Worm (Caenorhabditis elegans): ENCODE results near the gene rps-11.

ce11 chrIV:11570200-11570599, 32.2 kb upstream of the rps-11 start, which contains the start of gene srgp-1:
- TF ChIP-seq ama-1 (optimal IDR thresholded peaks at IDR 0.05) = no peak
- no peak for TF ChIP-seq R02D3.7 (tag; optimal IDR thresholded peaks at IDR 0.05)
- TF ChIP-seq pha-4 (tag; optimal IDR thresholded peaks at IDR 0.05) = no peak
- no peak for TF ChIP-seq fkh-10 (GFP tag; optimal IDR thresholded peaks at IDR 0.05)
- TF ChIP-seq snpc-4 (tag; optimal IDR thresholded peaks at IDR 0.05) = no peak
- TF ChIP-seq ceh-9 (tag; optimal IDR thresholded peaks at IDR 0.05) = no peak
- TF ChIP-seq skn-1 (tag; optimal IDR thresholded peaks at IDR 0.05) = no peak
- TF ChIP-seq pqm-1 (tag; optimal IDR thresholded peaks at IDR 0.05) = no peak
- TF ChIP-seq elt-3 (tag; optimal IDR thresholded peaks at IDR 0.05) = no peak
- TF ChIP-seq ZK546.5 (tag; optimal IDR thresholded peaks at IDR 0.05) = no peak
- no peak for TF ChIP-seq unc-62 (GFP tag; optimal IDR thresholded peaks at IDR 0.05)
- no peak for TF ChIP-seq nhr-76 (tag; optimal IDR thresholded peaks at IDR 0.05)
- no peak for TF ChIP-seq hmg-11 (tag; optimal IDR thresholded peaks at IDR 0.05)
- TF ChIP-seq zag-1 (tag; optimal IDR thresholded peaks at IDR 0.05) = no peak
